Worm (Caenorhabditis elegans): ENCODE measurements around the gene F54B11.9.
A peak's percentile ranks its signal among the peaks of the same experiment; 100 is the strongest.

The F54B11.9 gene

ce11 chrX:13604946-13605617 is at the start of gene F54B11.9:
TSS of gene F54B11.9 (plus strand) at chrX:13605567.
- TF ChIP-seq aha-1 (tag) (peak; percentile 41), nhr-11 (tag; optimal IDR thresholded peaks at IDR 0.05) (peak; percentile 56), set-16 (GFP tag; IDR thresholded peaks at IDR 0.05) (peak; percentile 13; the same call in 1 of the 2 replicates), dpl-1 (GFP tag; optimal IDR thresholded peaks at IDR 0.05) (no peak), daf-16 (GFP tag; optimal IDR thresholded peaks at IDR 0.05) (peak in 1 of 2 experiments; percentile 28), daf-16 (tag; optimal IDR thresholded peaks at IDR 0.05) (no peak)

ce11 chrX:13556066-13556465 is 49.3 kb upstream of the F54B11.9 start, which contains the start of gene glb-20:
TSS of gene glb-20 (minus strand) at chrX:13556166.
- TF ChIP-seq egl-43 (GFP tag; IDR thresholded peaks at IDR 0.05): no peak
- no peak for TF ChIP-seq php-3 (GFP tag; IDR thresholded peaks at IDR 0.05)

ce11 chrX:13558667-13559066 is 46.7 kb upstream of the F54B11.9 start:
- TF ChIP-seq set-16 (GFP tag; IDR thresholded peaks at IDR 0.05): peak; percentile 17; the same call in 1 of the 2 replicates
- no peak for TF ChIP-seq F26F4.8 (GFP tag; conservative IDR thresholded peaks at IDR 0.05)
- TF ChIP-seq tag-97 (GFP tag; IDR thresholded peaks at IDR 0.05): no peak
- 0 out of 2 replicates have a peak, but pooled peaks have one; percentile 29 for TF ChIP-seq ctbp-1 (GFP tag; IDR thresholded peaks at IDR 0.05)
- no peak for TF ChIP-seq nhr-102 (tag; optimal IDR thresholded peaks at IDR 0.05)
- TF ChIP-seq tra-1 (GFP tag; IDR thresholded peaks at IDR 0.05): peak; percentile 45; the same call in 1 of the 2 replicates
- TF ChIP-seq zip-11 (GFP tag; IDR thresholded peaks at IDR 0.05): no peak
- peak; percentile 64 for TF ChIP-seq hlh-11 (tag; optimal IDR thresholded peaks at IDR 0.05)
- no peak for TF ChIP-seq nhr-10 (tag; optimal IDR thresholded peaks at IDR 0.05)

ce11 chrX:13561954-13562353 is 43.4 kb upstream of the F54B11.9 start:
- TF ChIP-seq ces-1 (GFP tag; optimal IDR thresholded peaks at IDR 0.05) (no peak), zip-2 (tag; optimal IDR thresholded peaks at IDR 0.05) (no peak), ceh-20 (GFP tag; IDR thresholded peaks at IDR 0.05) (no peak), nhr-237 (tag; optimal IDR thresholded peaks at IDR 0.05) (no peak), rbr-2 (tag; optimal IDR thresholded peaks at IDR 0.05) (no peak), spr-3 (GFP tag; optimal IDR thresholded peaks at IDR 0.05) (no peak), ceh-82 (tag; optimal IDR thresholded peaks at IDR 0.05) (no peak), hlh-30 (tag; optimal IDR thresholded peaks at IDR 0.05; ENCODE audit: insufficient read depth) (no peak), daf-8 (GFP tag; IDR thresholded peaks at IDR 0.05) (no peak), aly-2 (tag; optimal IDR thresholded peaks at IDR 0.05) (no peak), ama-1 (optimal IDR thresholded peaks at IDR 0.05) (no peak), F44E2.7 (GFP tag; IDR thresholded peaks at IDR 0.05) (no peak), ceh-62 (tag; optimal IDR thresholded peaks at IDR 0.05) (no peak), skn-1 (tag; optimal IDR thresholded peaks at IDR 0.05) (no peak), mdt-29 (GFP tag; IDR thresholded peaks at IDR 0.05) (no peak), hmg-1.1 (GFP tag; IDR thresholded peaks at IDR 0.05) (no peak), R02D3.7 (tag; optimal IDR thresholded peaks at IDR 0.05) (no peak), zfp-3 (GFP tag; conservative IDR thresholded peaks at IDR 0.05) (no peak), ZK337.2 (GFP tag; IDR thresholded peaks at IDR 0.05) (no peak)

- no peak for TF ChIP-seq lir-3 (tag; optimal IDR thresholded peaks at IDR 0.05)
- no peak for TF ChIP-seq jun-1 (tag; optimal IDR thresholded peaks at IDR 0.05)
- TF ChIP-seq ceh-20 (GFP tag; IDR thresholded peaks at IDR 0.05): no peak
- TF ChIP-seq egl-43 (GFP tag; IDR thresholded peaks at IDR 0.05): no peak
Measured at ce11 chrX:13566436-13566835, 38.9 kb upstream of the F54B11.9 start, which contains the start of gene R01E6.2. TSS of gene R01E6.2 (minus strand) at chrX:13566536.

Data from whole organism, L4 larva.